Worm (Caenorhabditis elegans): ENCODE measurements around the gene K02C4.2.

K02C4.2 gene

ce11 chrII:8052850-8053249 is 22.7 kb upstream of the K02C4.2 start, which contains the start of gene T05H10.4:
Gene T05H10.4 (plus strand): TSS chrII:8053150.
- TF ChIP-seq zip-5 (tag; optimal IDR thresholded peaks at IDR 0.05) (no peak), eyg-1 (tag; optimal IDR thresholded peaks at IDR 0.05) (no peak), C08G9.2 (tag; optimal IDR thresholded peaks at IDR 0.05) (no peak), Y22D7AL.16 (tag; optimal IDR thresholded peaks at IDR 0.05) (no peak), pqm-1 (tag; optimal IDR thresholded peaks at IDR 0.05) (no peak), ets-4 (tag; optimal IDR thresholded peaks at IDR 0.05) (no peak), elt-2 (tag; optimal IDR thresholded peaks at IDR 0.05) (no peak), unc-42 (tag; optimal IDR thresholded peaks at IDR 0.05) (no peak), ceh-45 (GFP tag; IDR thresholded peaks at IDR 0.05) (no peak), ceh-9 (tag; optimal IDR thresholded peaks at IDR 0.05) (no peak), ceh-22 (tag; optimal IDR thresholded peaks at IDR 0.05) (no peak), K02D7.2 (tag; optimal IDR thresholded peaks at IDR 0.05) (no peak), tbx-2 (tag; optimal IDR thresholded peaks at IDR 0.05) (no peak), pros-1 (tag; optimal IDR thresholded peaks at IDR 0.05) (no peak), ceh-2 (tag; optimal IDR thresholded peaks at IDR 0.05) (no peak), ceh-14 (tag; optimal IDR thresholded peaks at IDR 0.05) (no peak), pat-9 (tag; optimal IDR thresholded peaks at IDR 0.05) (no peak), dmd-4 (tag; optimal IDR thresholded peaks at IDR 0.05; ENCODE audit: borderline replicate concordance) (no peak), unc-55 (GFP tag; optimal IDR thresholded peaks at IDR 0.05) (no peak)

ce11 chrII:8057911-8058310 is 17.6 kb upstream of the K02C4.2 start:
- TF ChIP-seq mec-3 (tag; optimal IDR thresholded peaks at IDR 0.05; ENCODE audit: borderline replicate concordance), result no peak
- no peak for TF ChIP-seq sox-2 (GFP tag; IDR thresholded peaks at IDR 0.05)
- TF ChIP-seq syd-9 (tag; optimal IDR thresholded peaks at IDR 0.05), result no peak
- no peak for TF ChIP-seq pag-3 (tag; optimal IDR thresholded peaks at IDR 0.05; ENCODE audit: borderline replicate concordance)
- no peak for TF ChIP-seq unc-42 (tag; optimal IDR thresholded peaks at IDR 0.05)
- TF ChIP-seq C08G9.2 (tag; optimal IDR thresholded peaks at IDR 0.05), result no peak

- TF ChIP-seq mec-3 (tag; optimal IDR thresholded peaks at IDR 0.05; ENCODE audit: borderline replicate concordance) (no peak), ztf-16 (tag; optimal IDR thresholded peaks at IDR 0.05) (no peak), lim-6 (tag; optimal IDR thresholded peaks at IDR 0.05) (no peak), tbx-7 (tag; optimal IDR thresholded peaks at IDR 0.05) (no peak), lin-11 (tag; optimal IDR thresholded peaks at IDR 0.05) (no peak), sdc-2 (tag; optimal IDR thresholded peaks at IDR 0.05) (no peak)
Measured at ce11 chrII:8058769-8059168, 16.8 kb upstream of the K02C4.2 start, which contains the start of gene T05H10.8. Gene T05H10.8 (plus strand): TSS chrII:8059069.

- no peak for TF ChIP-seq pax-1 (tag; optimal IDR thresholded peaks at IDR 0.05)
- TF ChIP-seq mec-3 (tag; optimal IDR thresholded peaks at IDR 0.05; ENCODE audit: borderline replicate concordance), result no peak
- no peak for TF ChIP-seq T23F11.4 (GFP tag; optimal IDR thresholded peaks at IDR 0.05)
- TF ChIP-seq lin-11 (tag; optimal IDR thresholded peaks at IDR 0.05), result no peak
- no peak for TF ChIP-seq pqm-1 (tag; optimal IDR thresholded peaks at IDR 0.05)
- no peak for TF ChIP-seq npax-4 (tag; optimal IDR thresholded peaks at IDR 0.05)
- no peak for TF ChIP-seq ceh-24 (tag; optimal IDR thresholded peaks at IDR 0.05)
- no peak for TF ChIP-seq nfya-1 (tag; optimal IDR thresholded peaks at IDR 0.05)
- no peak for TF ChIP-seq zip-5 (tag; optimal IDR thresholded peaks at IDR 0.05)
- TF ChIP-seq ceh-6 (GFP tag; optimal IDR thresholded peaks at IDR 0.05), result no peak
- no peak for TF ChIP-seq hlh-30 (tag; optimal IDR thresholded peaks at IDR 0.05; ENCODE audit: insufficient read depth)
- TF ChIP-seq elt-2 (tag; optimal IDR thresholded peaks at IDR 0.05), result no peak
- no peak for TF ChIP-seq pha-4 (tag; optimal IDR thresholded peaks at IDR 0.05)
- no peak for TF ChIP-seq hlh-8 (tag; optimal IDR thresholded peaks at IDR 0.05)
- TF ChIP-seq sox-2 (GFP tag; IDR thresholded peaks at IDR 0.05), result no peak
- TF ChIP-seq ceh-48 (tag; optimal IDR thresholded peaks at IDR 0.05), result no peak
- no peak for TF ChIP-seq unc-55 (GFP tag; optimal IDR thresholded peaks at IDR 0.05)
- TF ChIP-seq ceh-45 (GFP tag; IDR thresholded peaks at IDR 0.05), result no peak
Measured at ce11 chrII:8059532-8059931, 16.0 kb upstream of the K02C4.2 start.
